Worm (Caenorhabditis elegans): ENCODE measurements around the gene chil-22.
A peak's percentile ranks its signal among the peaks of the same experiment; 100 is the strongest.

chil-22 gene

DNA sequence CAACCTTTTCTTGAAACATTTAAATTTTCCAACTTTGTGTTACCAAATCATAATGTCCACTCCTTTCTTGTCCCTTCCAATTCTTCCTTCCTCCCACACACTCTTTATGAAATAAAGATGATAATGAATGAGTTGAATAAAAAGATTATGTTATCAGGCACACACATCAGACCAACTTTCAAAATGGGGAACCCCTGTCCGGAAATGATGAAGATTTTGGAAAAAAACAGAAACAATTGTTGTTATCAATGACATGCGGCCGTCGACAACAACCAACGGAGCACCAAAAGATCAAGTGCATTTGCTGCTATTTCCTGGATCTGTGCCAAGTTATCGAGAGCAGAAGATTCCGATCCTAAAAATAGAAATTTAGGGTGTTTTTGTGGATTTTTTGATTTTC is 17.3 kb upstream of the chil-22 start:
- TF ChIP-seq nhr-77 (tag; optimal IDR thresholded peaks at IDR 0.05) (no peak), unc-39 (tag; optimal IDR thresholded peaks at IDR 0.05) (no peak), sma-9 (GFP tag; optimal IDR thresholded peaks at IDR 0.05) (peak; percentile 28), sma-9 (tag; optimal IDR thresholded peaks at IDR 0.05) (no peak), nhr-11 (tag; optimal IDR thresholded peaks at IDR 0.05) (no peak), fos-1 (tag; optimal IDR thresholded peaks at IDR 0.05) (peak; percentile 67)

DNA sequence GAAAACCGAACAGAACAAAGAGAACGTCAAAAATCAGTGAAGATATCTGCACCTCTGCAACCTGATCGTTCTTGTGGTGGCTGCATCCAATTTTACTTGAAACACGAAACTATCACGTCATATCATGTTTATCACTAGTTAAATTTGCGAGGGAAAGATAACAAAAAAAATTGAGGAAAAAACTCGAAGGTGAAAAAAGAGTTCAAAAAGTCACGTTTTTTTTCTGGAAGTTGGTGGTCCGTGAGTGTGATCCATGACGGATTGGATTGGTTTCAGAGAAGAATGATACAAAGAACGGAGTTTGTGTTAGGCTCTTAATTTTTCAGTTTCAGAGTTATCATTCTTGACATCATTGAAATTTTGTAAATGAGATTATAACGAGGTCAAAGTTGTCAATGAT is 16.5 kb upstream of the chil-22 start:
- TF ChIP-seq nhr-77 (tag; optimal IDR thresholded peaks at IDR 0.05) (no peak), aly-2 (tag; optimal IDR thresholded peaks at IDR 0.05) (no peak), nhr-23 (tag; optimal IDR thresholded peaks at IDR 0.05) (no peak), nhr-12 (tag; optimal IDR thresholded peaks at IDR 0.05) (no peak), F13H6.1 (tag; optimal IDR thresholded peaks at IDR 0.05) (no peak), blmp-1 (tag; optimal IDR thresholded peaks at IDR 0.05; ENCODE audit: insufficient read depth) (no peak), ZK546.5 (tag; optimal IDR thresholded peaks at IDR 0.05) (no peak)

DNA sequence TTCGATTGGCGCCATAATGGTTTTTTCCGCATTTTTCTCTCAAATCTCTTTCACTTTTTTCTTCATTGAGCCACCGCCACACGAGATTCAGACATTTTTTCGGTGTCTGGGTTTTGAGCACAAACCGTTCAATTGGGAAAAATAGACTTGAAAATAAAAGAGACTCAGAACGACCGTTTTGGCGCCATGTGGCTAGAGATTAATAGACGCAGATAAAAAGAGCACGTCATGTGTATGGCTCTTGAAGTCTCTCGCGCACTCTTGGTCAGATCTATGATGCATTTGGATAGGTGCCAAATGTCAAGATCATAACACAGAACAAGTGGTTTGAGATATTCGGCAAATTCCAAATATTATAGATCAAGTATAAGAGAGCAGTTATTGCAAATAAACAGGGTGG is 15.4 kb upstream of the chil-22 start:
- TF ChIP-seq sma-9 (GFP tag; optimal IDR thresholded peaks at IDR 0.05): peak; percentile 41
- no peak for TF ChIP-seq sma-9 (tag; optimal IDR thresholded peaks at IDR 0.05)
- no peak for TF ChIP-seq mbf-1 (tag; optimal IDR thresholded peaks at IDR 0.05)
- TF ChIP-seq F13H6.1 (tag; optimal IDR thresholded peaks at IDR 0.05): peak; percentile 50
- no peak for TF ChIP-seq ceh-16 (tag; optimal IDR thresholded peaks at IDR 0.05)
- TF ChIP-seq nhr-129 (tag; optimal IDR thresholded peaks at IDR 0.05): peak; percentile 27

DNA sequence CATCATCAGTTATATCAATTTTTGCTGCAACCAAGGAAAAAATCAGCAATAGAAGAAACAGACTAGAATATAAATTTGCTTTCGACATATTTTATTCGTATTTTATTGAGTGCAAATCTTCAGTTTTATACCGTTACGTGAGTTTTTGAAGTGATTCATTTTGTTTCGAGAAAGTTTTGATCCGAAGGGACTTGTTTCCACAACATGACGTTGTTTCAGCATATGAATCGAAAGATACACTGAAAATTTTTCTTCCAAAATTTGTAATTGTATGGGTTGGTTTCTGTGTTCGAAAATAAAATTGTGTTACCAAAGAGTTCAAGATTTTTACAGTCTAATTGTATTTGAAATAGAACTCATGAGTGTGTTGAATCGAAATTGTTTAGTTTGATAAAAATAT is 14.0 kb upstream of the chil-22 start, which contains the start of gene T19H5.7:
TSS of gene T19H5.7 (minus strand) at position 101 of the 400 bp plus-strand sequence.
- TF ChIP-seq alr-1 (tag; optimal IDR thresholded peaks at IDR 0.05) (no peak), lin-13 (GFP tag; optimal IDR thresholded peaks at IDR 0.05) (no peak), nhr-11 (tag; optimal IDR thresholded peaks at IDR 0.05) (no peak), C34F6.9 (tag; optimal IDR thresholded peaks at IDR 0.05) (no peak), lin-39 (tag; optimal IDR thresholded peaks at IDR 0.05) (no peak), unc-39 (tag; optimal IDR thresholded peaks at IDR 0.05) (no peak), ztf-11 (tag; optimal IDR thresholded peaks at IDR 0.05) (no peak)

DNA sequence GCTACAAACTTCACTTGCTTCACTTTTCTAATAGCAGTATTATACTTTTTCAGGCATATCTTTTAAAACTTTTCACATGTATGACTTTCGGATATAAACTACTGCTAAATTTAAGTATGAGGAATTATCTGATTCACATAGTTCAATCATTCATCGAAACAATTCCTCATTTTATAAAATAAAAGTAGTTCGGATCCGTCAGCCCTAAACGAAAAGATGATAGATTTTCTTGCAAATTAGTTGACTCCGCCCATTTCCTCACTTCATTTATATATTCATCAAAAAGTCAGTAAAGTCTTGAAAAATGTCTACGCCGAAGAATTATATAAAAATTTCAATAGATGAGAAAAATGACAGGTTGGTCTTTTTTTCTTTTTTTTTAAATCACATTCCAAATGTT is 11.6 kb upstream of the chil-22 start, which contains the start of gene chil-27:
TSS of gene chil-27 (plus strand) at position 301 of the 400 bp plus-strand sequence.
- TF ChIP-seq nhr-77 (tag; optimal IDR thresholded peaks at IDR 0.05): no peak
- no peak for TF ChIP-seq ama-1 (optimal IDR thresholded peaks at IDR 0.05)
- no peak for TF ChIP-seq ztf-4 (tag; optimal IDR thresholded peaks at IDR 0.05)
- TF ChIP-seq ZK546.5 (tag; optimal IDR thresholded peaks at IDR 0.05): no peak
- no peak for TF ChIP-seq zag-1 (tag; optimal IDR thresholded peaks at IDR 0.05)
- no peak for TF ChIP-seq R02D3.7 (tag; optimal IDR thresholded peaks at IDR 0.05)
- TF ChIP-seq unc-62 (GFP tag; optimal IDR thresholded peaks at IDR 0.05): no peak
- no peak for TF ChIP-seq lin-39 (tag; optimal IDR thresholded peaks at IDR 0.05)

DNA sequence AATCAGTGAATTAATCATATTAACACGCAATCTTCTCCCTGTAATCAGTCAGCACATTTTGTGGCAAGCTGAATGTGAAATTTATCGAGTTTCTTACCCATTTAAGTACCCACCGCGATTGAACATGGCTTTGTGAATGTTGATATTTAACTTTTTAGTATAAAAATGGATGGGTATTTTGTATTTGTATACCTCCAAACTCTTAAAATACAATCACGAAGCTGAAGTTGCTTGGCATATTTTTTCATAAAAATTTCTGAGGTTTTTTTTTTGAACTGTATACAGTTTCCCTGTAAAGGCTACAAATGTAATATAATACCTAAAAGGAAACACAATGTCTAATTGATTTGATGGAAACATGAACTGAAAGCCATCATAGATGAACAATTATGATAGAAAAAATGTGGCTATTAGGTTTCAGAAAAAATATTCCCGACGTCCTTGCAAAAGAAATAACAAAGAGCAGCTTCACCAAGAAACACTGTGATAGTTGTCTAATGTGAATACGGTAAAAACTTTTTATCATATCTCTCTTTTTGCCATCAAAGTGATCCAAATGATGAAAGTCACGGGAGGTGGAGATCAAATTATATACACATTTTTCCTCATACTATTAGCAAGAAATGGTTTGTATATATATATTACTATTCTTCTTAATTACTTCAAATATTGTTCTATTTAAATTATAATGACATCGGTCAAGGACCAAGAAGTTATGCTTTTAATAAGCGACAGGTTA is 8.5 kb upstream of the chil-22 start, which contains the start of the genes chil-25 and chil-26:
TSS of gene chil-25 (minus strand) at position 101 of the 739 bp plus-strand sequence.
TSS of gene chil-26 (plus strand) at position 689 of the 739 bp plus-strand sequence.
- no peak for TF ChIP-seq mab-5 (tag; optimal IDR thresholded peaks at IDR 0.05)
- no peak for TF ChIP-seq zag-1 (tag; optimal IDR thresholded peaks at IDR 0.05)
- TF ChIP-seq mdl-1 (tag; optimal IDR thresholded peaks at IDR 0.05): no peak
- TF ChIP-seq R02D3.7 (tag; optimal IDR thresholded peaks at IDR 0.05): no peak
- TF ChIP-seq nhr-10 (tag; optimal IDR thresholded peaks at IDR 0.05): no peak
- no peak for TF ChIP-seq nhr-237 (tag; optimal IDR thresholded peaks at IDR 0.05)
- TF ChIP-seq nhr-6 (tag; optimal IDR thresholded peaks at IDR 0.05): no peak
- no peak for TF ChIP-seq nhr-23 (tag; optimal IDR thresholded peaks at IDR 0.05)
- TF ChIP-seq elt-1 (tag; optimal IDR thresholded peaks at IDR 0.05): no peak
- no peak for TF ChIP-seq mbf-1 (tag; optimal IDR thresholded peaks at IDR 0.05)
- TF ChIP-seq nhr-129 (tag; optimal IDR thresholded peaks at IDR 0.05): no peak
- TF ChIP-seq skn-1 (tag; optimal IDR thresholded peaks at IDR 0.05): no peak

Data from whole organism, L2 larva.